Worm (Caenorhabditis elegans): ENCODE data around the gene clec-141.

DNA sequence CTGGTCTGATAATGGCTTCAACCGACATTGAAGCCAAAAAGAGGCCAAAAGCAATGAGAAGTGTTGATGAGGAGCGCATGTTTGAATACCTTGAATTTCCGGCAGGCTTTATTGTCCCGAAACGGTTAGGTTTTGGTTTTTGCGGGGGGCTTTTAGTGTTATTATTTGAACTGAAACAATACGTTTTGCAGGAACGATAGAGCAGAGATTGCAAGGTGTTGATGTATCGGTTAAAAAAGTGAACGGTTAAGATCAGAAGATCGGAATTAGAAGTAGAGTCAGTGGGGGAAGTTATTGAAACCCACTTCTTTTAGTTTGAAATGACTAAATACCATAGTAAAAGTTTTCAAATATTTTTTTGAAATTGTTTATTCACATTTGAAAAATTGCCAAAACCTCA, at the start of gene clec-141:
- TF ChIP-seq sox-2 (GFP tag; IDR thresholded peaks at IDR 0.05) = no peak
- TF ChIP-seq sdc-2 (tag; optimal IDR thresholded peaks at IDR 0.05) = no peak
- TF ChIP-seq ama-1 (optimal IDR thresholded peaks at IDR 0.05) = no peak
- TF ChIP-seq pros-1 (tag; optimal IDR thresholded peaks at IDR 0.05) = no peak
- TF ChIP-seq pha-4 (tag; optimal IDR thresholded peaks at IDR 0.05) = no peak
- TF ChIP-seq nhr-11 (tag; optimal IDR thresholded peaks at IDR 0.05) = no peak
- no peak for TF ChIP-seq lin-11 (tag; optimal IDR thresholded peaks at IDR 0.05)
- no peak for TF ChIP-seq tbx-2 (tag; optimal IDR thresholded peaks at IDR 0.05)
- no peak for TF ChIP-seq hlh-30 (tag; optimal IDR thresholded peaks at IDR 0.05; ENCODE audit: insufficient read depth)
- TF ChIP-seq pag-3 (tag; optimal IDR thresholded peaks at IDR 0.05; ENCODE audit: borderline replicate concordance) = no peak
- TF ChIP-seq ceh-31 (tag; optimal IDR thresholded peaks at IDR 0.05) = no peak
- TF ChIP-seq dmd-4 (tag; optimal IDR thresholded peaks at IDR 0.05; ENCODE audit: borderline replicate concordance) = no peak
